Fruit fly (Drosophila melanogaster): ENCODE data around the gene CG43739.

Gene CG43739

dm6 chr2L:20918733-20919132, at the start of gene CG43739, which contains the start of gene sky (continued):
- TF ChIP-seq CG18599 (GFP tag; optimal IDR thresholded peaks at IDR 0.05) = peak; percentile 5
- TF ChIP-seq bbx (GFP tag; IDR thresholded peaks at IDR 0.05; ENCODE audit: partially characterized antibody) = peak; percentile 95
- peak; percentile 12; the same call in 1 of the 3 replicates for TF ChIP-seq Mrtf (GFP tag; IDR thresholded peaks at IDR 0.05)
- TF ChIP-seq CG7556 (GFP tag; optimal IDR thresholded peaks at IDR 0.05) = no peak
- no peak for TF ChIP-seq CG6254 (GFP tag; optimal IDR thresholded peaks at IDR 0.05)
- peak; percentile 16 for TF ChIP-seq Chrac-16 (GFP tag; optimal IDR thresholded peaks at IDR 0.05)
- TF ChIP-seq CG14965 (GFP tag; optimal IDR thresholded peaks at IDR 0.05; ENCODE audit: borderline replicate concordance) = no peak
- TF ChIP-seq HmgD (GFP tag; optimal IDR thresholded peaks at IDR 0.05) = peak; percentile 72
- no peak for TF ChIP-seq CG6175 (GFP tag; IDR thresholded peaks at IDR 0.05)
- TF ChIP-seq CG11504 (tag; optimal IDR thresholded peaks at IDR 0.05) = peak; percentile 13
- TF ChIP-seq ham (GFP tag; IDR thresholded peaks at IDR 0.05) = no peak
- TF ChIP-seq gfzf (GFP tag; optimal IDR thresholded peaks at IDR 0.05) = peak; percentile 41
- no peak for TF ChIP-seq Max (GFP tag; optimal IDR thresholded peaks at IDR 0.05)
- TF ChIP-seq grau (tag; optimal IDR thresholded peaks at IDR 0.05) = peak; percentile 1
- no peak for TF ChIP-seq CG10462 (GFP tag; optimal IDR thresholded peaks at IDR 0.05)
- TF ChIP-seq dm (GFP tag; optimal IDR thresholded peaks at IDR 0.05) = peak; percentile 21
- TF ChIP-seq Hmx (GFP tag; optimal IDR thresholded peaks at IDR 0.05) = no peak
- peak; percentile 16 for TF ChIP-seq chn (GFP tag; optimal IDR thresholded peaks at IDR 0.05)
- TF ChIP-seq Asciz (GFP tag; optimal IDR thresholded peaks at IDR 0.05) = no peak
- no peak for TF ChIP-seq CG17912 (GFP tag; optimal IDR thresholded peaks at IDR 0.05)
- peak; percentile 39 for TF ChIP-seq Bteb2 (GFP tag; optimal IDR thresholded peaks at IDR 0.05)
- TF ChIP-seq ATbp (GFP tag; optimal IDR thresholded peaks at IDR 0.05) = no peak
- peak; percentile 64 for TF ChIP-seq CG14860 (GFP tag; IDR thresholded peaks at IDR 0.05; ENCODE audit: partially characterized antibody)
- no peak for TF ChIP-seq salm (tag; optimal IDR thresholded peaks at IDR 0.05)
- TF ChIP-seq mld (GFP tag; IDR thresholded peaks at IDR 0.05; ENCODE audit: partially characterized antibody) = peak; percentile 84; the same call in 2 of the 3 replicates
- no peak for TF ChIP-seq CG18619 (GFP tag; optimal IDR thresholded peaks at IDR 0.05)
- no peak for TF ChIP-seq sens-2 (GFP tag; IDR thresholded peaks at IDR 0.05)
- TF ChIP-seq CG12659 (GFP tag; optimal IDR thresholded peaks at IDR 0.05) = peak; percentile 35
- peak; percentile 36 for TF ChIP-seq CG3995 (GFP tag; optimal IDR thresholded peaks at IDR 0.05)
- no peak for TF ChIP-seq cato (GFP tag; optimal IDR thresholded peaks at IDR 0.05; ENCODE audit: borderline replicate concordance)
- TF ChIP-seq jumu (GFP tag; optimal IDR thresholded peaks at IDR 0.05) = peak; percentile 43
- TF ChIP-seq fu2 (GFP tag; optimal IDR thresholded peaks at IDR 0.05) = peak; percentile 37
- peak; percentile 79 for TF ChIP-seq Ets97D (GFP tag; optimal IDR thresholded peaks at IDR 0.05)
- peak; percentile 91 for TF ChIP-seq CG6791 (GFP tag; IDR thresholded peaks at IDR 0.05; ENCODE audit: partially characterized antibody)
- peak; percentile 31; the same call in 1 of the 2 replicates for TF ChIP-seq CG11696 (GFP tag; IDR thresholded peaks at IDR 0.05)
- no peak for TF ChIP-seq CG18764 (GFP tag; optimal IDR thresholded peaks at IDR 0.05)
- no peak for TF ChIP-seq croc (GFP tag; conservative IDR thresholded peaks at IDR 0.05)
- TF ChIP-seq unc-4 (GFP tag; IDR thresholded peaks at IDR 0.05; ENCODE audit: partially characterized antibody) = peak; percentile 79
- peak; percentile 6 for TF ChIP-seq Fer1 (GFP tag; optimal IDR thresholded peaks at IDR 0.05)
- no peak for TF ChIP-seq CG10959 (GFP tag; IDR thresholded peaks at IDR 0.05)
- TF ChIP-seq Oaz (GFP tag; IDR thresholded peaks at IDR 0.05) = no peak
- TF ChIP-seq NfI (GFP tag; optimal IDR thresholded peaks at IDR 0.05) = no peak
- no peak for TF ChIP-seq CG14667 (GFP tag; IDR thresholded peaks at IDR 0.05)
- no peak for TF ChIP-seq slp2 (GFP tag; optimal IDR thresholded peaks at IDR 0.05)
- TF ChIP-seq Hr51 (GFP tag; optimal IDR thresholded peaks at IDR 0.05) = peak in 1 of 2 experiments; percentile 35
- TF ChIP-seq CG9609 (GFP tag; optimal IDR thresholded peaks at IDR 0.05) = peak; percentile 31
